Worm (Caenorhabditis elegans) whole organism, L1 larva: ENCODE measurements around the gene bath-15.
A peak's percentile ranks its signal among the peaks of the same experiment; 100 is the strongest.

Source experiments
- C34B4.2 ChIP-seq: sonication (generic microtip); optimal IDR thresholded peaks from 2 replicates; lab custom pipeline; 2017; ENCODE audit warnings: mild to moderate bottlenecking, missing genetic modification characterization, missing compliant biosample characterization
- Y116A8C.19 ChIP-seq: sonication (generic microtip); optimal IDR thresholded peaks from 2 replicates; lab custom pipeline; 2016; ENCODE audit warnings: missing compliant biosample characterization, missing genetic modification characterization, borderline replicate concordance
- aly-2 ChIP-seq: fragments of 150-350 bp; optimal IDR thresholded peaks from 2 replicates; lab custom pipeline; 2014; ENCODE audit warnings: missing biosample characterization, missing genetic modification characterization
- blmp-1 ChIP-seq: fragments of 150-350 bp; optimal IDR thresholded peaks from 2 replicates; lab custom pipeline; 2014; ENCODE audit warnings: missing biosample characterization, missing genetic modification characterization
- ceh-63 ChIP-seq: fragments of 200-800 bp; sonication (Bioruptor generic); optimal IDR thresholded peaks from 2 replicates; lab custom pipeline; 2018; ENCODE audit warnings: mild to moderate bottlenecking, missing genetic modification characterization, missing compliant biosample characterization
- ceh-82 ChIP-seq, 3 experiments: fragments of 150-350 bp in 1 of 3; sonication (generic microtip) in 2 of 3; optimal IDR thresholded peaks; 2 replicates each; lab custom pipeline; 2014 to 2017; ENCODE audit warnings: missing biosample characterization in 3 of 3, missing genetic modification characterization in 3 of 3
- dpl-1 ChIP-seq, 3 experiments: fragments of 150-350 bp in 2 of 3; sonication (generic microtip) in 1 of 3; optimal IDR thresholded peaks; 2 replicates each; lab custom pipeline; 2014 to 2017; ENCODE audit warnings: missing biosample characterization in 3 of 3, missing genetic modification characterization in 3 of 3, missing genetic modification reagents in 3 of 3
- egl-13 ChIP-seq: sonication (generic microtip); optimal IDR thresholded peaks from 2 replicates; lab custom pipeline; 2016; ENCODE audit warnings: missing genotype, missing genetic modification reagents, missing genetic modification characterization, missing compliant biosample characterization
- ets-5 ChIP-seq: fragments of 200-800 bp; sonication (Bioruptor generic); IDR thresholded peaks from 2 replicates; pipeline ENCODE4 v1.3.6; 2022; ENCODE audit warnings: missing genetic modification characterization, missing compliant biosample characterization
- grh-1 ChIP-seq: fragments of 200-800 bp; sonication (Bioruptor generic); IDR thresholded peaks from 2 replicates; pipeline ENCODE4 v1.3.6; 2022; ENCODE audit warnings: missing genetic modification reagents, missing genetic modification characterization, missing compliant biosample characterization
- hlh-17 ChIP-seq: fragments of 200-800 bp; sonication (Bioruptor generic); optimal IDR thresholded peaks from 2 replicates; lab custom pipeline; 2018; ENCODE audit warnings: missing genetic modification characterization, mild to moderate bottlenecking, missing compliant biosample characterization, moderate library complexity, borderline replicate concordance
- hlh-4 ChIP-seq: sonication (generic microtip); optimal IDR thresholded peaks from 2 replicates; lab custom pipeline; 2016; ENCODE audit warnings: mild to moderate bottlenecking, missing genetic modification characterization, missing compliant biosample characterization
- hpl-2 ChIP-seq: fragments of 150-350 bp; optimal IDR thresholded peaks from 2 replicates; lab custom pipeline; 2014; ENCODE audit warnings: missing biosample characterization, missing genetic modification reagents, missing genetic modification characterization
- jun-1 ChIP-seq: fragments of 150-350 bp; optimal IDR thresholded peaks from 2 replicates; lab custom pipeline; 2014; ENCODE audit warnings: missing biosample characterization, missing genetic modification reagents, missing genetic modification characterization
- lin-14 ChIP-seq: fragments of 200-800 bp; sonication (Bioruptor generic); optimal IDR thresholded peaks from 2 replicates; lab custom pipeline; 2018; ENCODE audit warnings: mild to moderate bottlenecking, missing genetic modification characterization, moderate library complexity, missing compliant biosample characterization
- lin-15B ChIP-seq: fragments of 150-350 bp; sonication (generic microtip); optimal IDR thresholded peaks from 3 replicates; lab custom pipeline; 2014; ENCODE audit warnings: missing biosample characterization, missing genetic modification characterization
- lin-39 ChIP-seq: fragments of 150-350 bp; optimal IDR thresholded peaks from 2 replicates; lab custom pipeline; 2014; ENCODE audit warnings: missing biosample characterization, missing genetic modification reagents, missing genetic modification characterization
- lsy-2 ChIP-seq, 2 experiments: fragments of 150-350 bp; optimal IDR thresholded peaks; 2 replicates each; lab custom pipeline; 2014; ENCODE audit warnings: missing biosample characterization in 2 of 2, missing genetic modification characterization in 2 of 2
- mab-9 ChIP-seq: fragments of 200-800 bp; sonication (Bioruptor generic); IDR thresholded peaks from 2 replicates; pipeline ENCODE4 v1.3.6; 2022; ENCODE audit warnings: missing genetic modification reagents, missing genetic modification characterization, missing compliant biosample characterization
- mdl-1 ChIP-seq, 2 experiments: fragments of 150-350 bp; optimal IDR thresholded peaks; 2 replicates each; lab custom pipeline; 2014 to 2017; ENCODE audit warnings: missing biosample characterization in 2 of 2, missing genetic modification characterization in 2 of 2, inconsistent platforms in 1 of 2
- mef-2 ChIP-seq: fragments of 150-350 bp; optimal IDR thresholded peaks from 2 replicates; lab custom pipeline; 2014; ENCODE audit warnings: missing biosample characterization, missing genetic modification characterization
- nhr-237 ChIP-seq: fragments of 150-350 bp; optimal IDR thresholded peaks from 2 replicates; lab custom pipeline; 2014; ENCODE audit warnings: missing biosample characterization, missing genetic modification characterization
- nhr-47 ChIP-seq: sonication (generic microtip); optimal IDR thresholded peaks from 2 replicates; lab custom pipeline; 2016; ENCODE audit warnings: mild to moderate bottlenecking, missing genetic modification characterization, moderate library complexity, missing compliant biosample characterization
- nhr-71 ChIP-seq: sonication (generic microtip); optimal IDR thresholded peaks from 2 replicates; lab custom pipeline; 2016; ENCODE audit warnings: mild to moderate bottlenecking, missing genetic modification characterization, moderate library complexity, missing compliant biosample characterization
- nhr-76 ChIP-seq: sonication (generic microtip); optimal IDR thresholded peaks from 2 replicates; lab custom pipeline; 2017; ENCODE audit warnings: missing biosample characterization, missing genetic modification characterization
- nhr-84 ChIP-seq: sonication (generic microtip); optimal IDR thresholded peaks from 2 replicates; lab custom pipeline; 2017; ENCODE audit warnings: missing biosample characterization, missing genetic modification characterization
- nhr-85 ChIP-seq: sonication (generic microtip); peaks from one replicate; lab custom pipeline; 2016; ENCODE audit warnings: missing genetic modification characterization, inconsistent platforms, missing compliant biosample characterization
- pag-3 ChIP-seq: sonication (generic microtip); optimal IDR thresholded peaks from 2 replicates; lab custom pipeline; 2017; ENCODE audit warnings: missing genetic modification characterization, mild to moderate bottlenecking, missing compliant biosample characterization, antibody characterized with exemption, borderline replicate concordance; ENCODE audit not compliant: insufficient read depth
- pqm-1 ChIP-seq: sonication (generic microtip); optimal IDR thresholded peaks from 3 replicates; lab custom pipeline; 2017; ENCODE audit warnings: missing biosample characterization, missing genetic modification characterization
- rnt-1 ChIP-seq: sonication (generic microtip); optimal IDR thresholded peaks from 2 replicates; lab custom pipeline; 2016; ENCODE audit warnings: mild to moderate bottlenecking, missing genetic modification characterization, moderate library complexity, missing compliant biosample characterization
- skn-1 ChIP-seq: fragments of 150-350 bp; optimal IDR thresholded peaks from 2 replicates; lab custom pipeline; 2014; ENCODE audit warnings: missing biosample characterization, missing genetic modification characterization
- sox-4 ChIP-seq: sonication (generic microtip); optimal IDR thresholded peaks from 2 replicates; lab custom pipeline; 2016; ENCODE audit warnings: missing genetic modification characterization, missing compliant biosample characterization
- swsn-7 ChIP-seq: sonication (generic microtip); optimal IDR thresholded peaks from 2 replicates; lab custom pipeline; 2016; ENCODE audit warnings: missing genetic modification characterization, missing compliant biosample characterization
- unc-130 ChIP-seq: fragments of 150-350 bp; optimal IDR thresholded peaks from 2 replicates; lab custom pipeline; 2017; ENCODE audit warnings: missing biosample characterization, missing genetic modification characterization, inconsistent platforms
- xbp-1 ChIP-seq: sonication (generic microtip); optimal IDR thresholded peaks from 2 replicates; lab custom pipeline; 2016; ENCODE audit warnings: missing genetic modification characterization, missing compliant biosample characterization
- zag-1 ChIP-seq: fragments of 150-350 bp; optimal IDR thresholded peaks from 2 replicates; lab custom pipeline; 2014; ENCODE audit warnings: missing biosample characterization, missing genetic modification characterization
- ztf-11 ChIP-seq, 2 experiments: sonication (generic microtip); optimal IDR thresholded peaks; 2 replicates each; lab custom pipeline; 2016 to 2017; ENCODE audit warnings: missing genetic modification characterization in 2 of 2, missing biosample characterization in 1 of 2, missing compliant biosample characterization in 1 of 2
- ztf-4 ChIP-seq: fragments of 150-350 bp; optimal IDR thresholded peaks from 2 replicates; lab custom pipeline; 2014; ENCODE audit warnings: missing biosample characterization, missing genetic modification characterization

Gene bath-15

DNA sequence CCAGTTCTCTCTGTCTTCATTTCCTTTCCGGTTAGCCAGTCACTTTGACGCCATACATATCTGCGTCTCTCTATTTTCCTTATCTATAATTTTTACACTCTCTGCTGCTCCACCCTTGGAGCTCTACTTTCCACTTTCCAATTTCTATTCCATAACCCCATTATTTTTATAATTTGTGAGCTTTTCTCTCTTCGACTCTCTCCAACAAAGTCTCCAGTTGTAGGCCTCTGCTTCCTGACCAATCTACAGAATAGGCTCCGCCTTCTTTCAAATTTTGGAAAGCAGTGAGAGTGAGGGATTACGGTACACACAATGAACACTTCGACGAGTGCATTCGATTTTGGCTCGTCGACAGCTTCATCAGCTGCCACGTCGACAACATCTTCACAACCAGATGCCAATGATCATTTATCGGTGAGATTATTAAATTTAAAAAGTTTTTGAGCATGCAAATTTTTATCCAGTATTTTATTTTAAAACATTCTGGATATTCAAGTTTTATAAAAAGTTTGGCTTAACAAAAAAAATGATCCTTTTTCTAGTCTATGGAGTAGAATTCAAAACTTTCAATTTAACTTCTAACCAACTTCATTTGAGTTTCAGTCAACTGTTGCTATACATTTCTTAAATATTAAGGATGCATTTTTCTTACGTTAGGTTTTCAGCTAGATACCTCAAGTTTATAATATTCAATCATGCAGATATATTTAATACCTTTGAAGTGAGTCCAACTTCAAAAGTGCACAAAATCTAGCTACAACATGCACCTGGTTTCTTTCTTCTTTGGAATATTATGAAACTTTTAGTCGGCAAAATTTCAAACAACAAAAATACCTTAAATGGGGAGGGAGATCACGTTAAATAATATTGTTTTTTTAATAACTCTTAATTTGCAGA lies 38.6 kb upstream of the bath-15 start, which contains the start of gene egl-5:
TSS of gene egl-5 (plus strand) at position 216 of the 897 bp plus-strand sequence.
- TF ChIP-seq ztf-11 (tag; optimal IDR thresholded peaks at IDR 0.05; lab: Kevin White, UChicago) (no peak), ztf-4 (tag; lab: Kevin White, UChicago) (no peak), hpl-2 (GFP tag; lab: Kevin White, UChicago) (no peak), egl-13 (tag; lab: Kevin White, UChicago) (no peak), nhr-85 (tag; lab: Kevin White, UChicago) (peak; percentile 31), unc-130 (tag; lab: Kevin White, UChicago) (no peak), ets-5 (no peak), lsy-2 (tag; optimal IDR thresholded peaks at IDR 0.05; lab: Kevin White, UChicago) (peak in 1 of 2 experiments; percentile 20), Y116A8C.19 (tag; lab: Kevin White, UChicago) (no peak), mef-2 (tag; lab: Kevin White, UChicago) (no peak), dpl-1 (GFP tag; optimal IDR thresholded peaks at IDR 0.05; lab: Kevin White, UChicago) (peak in 1 of 3 experiments; percentile 99), nhr-84 (tag; lab: Kevin White, UChicago) (no peak), mab-9 (GFP tag; lab: Robert Waterston, UW) (no peak), pag-3 (no peak), ceh-82 (tag; optimal IDR thresholded peaks at IDR 0.05; lab: Kevin White, UChicago) (no peak), sox-4 (tag; lab: Kevin White, UChicago) (no peak)
- TF ChIP-seq, all 84 proteins: peak for 3

- TF ChIP-seq rnt-1 (tag; lab: Kevin White, UChicago) (peak; percentile 30), lin-14 (GFP tag; lab: Kevin White, UChicago) (peak; percentile 25), C34B4.2 (tag; lab: Kevin White, UChicago) (no peak), mdl-1 (tag; optimal IDR thresholded peaks at IDR 0.05; lab: Kevin White, UChicago) (no peak), nhr-85 (tag; lab: Kevin White, UChicago) (peak; percentile 56), swsn-7 (tag; lab: Kevin White, UChicago) (no peak)
These were observed 36.5 kb upstream of the bath-15 start for ce11 chrIII:7812208-7812880.

- TF ChIP-seq pqm-1 (no peak), nhr-237 (tag; lab: Kevin White, UChicago) (no peak), aly-2 (tag; lab: Kevin White, UChicago) (no peak)
These were observed 33.2 kb upstream of the bath-15 start for ce11 chrIII:7809033-7809432.

ce11 chrIII:7806947-7807346 lies 31.1 kb upstream of the bath-15 start:
- TF ChIP-seq rnt-1 (tag; lab: Kevin White, UChicago), result peak; percentile 39
- TF ChIP-seq xbp-1, result no peak
- TF ChIP-seq lin-15B (tag; lab: Kevin White, UChicago), result no peak

- TF ChIP-seq C34B4.2 (tag; lab: Kevin White, UChicago), result no peak
- no peak for TF ChIP-seq nhr-71 (tag; lab: Kevin White, UChicago)
- no peak for TF ChIP-seq skn-1
- TF ChIP-seq grh-1 (GFP tag; lab: Robert Waterston, UW), result no peak
- TF ChIP-seq nhr-76 (tag; lab: Kevin White, UChicago), result no peak
- TF ChIP-seq nhr-47 (tag; lab: Kevin White, UChicago), result no peak
- no peak for TF ChIP-seq hlh-17 (GFP tag; lab: Kevin White, UChicago)
- no peak for TF ChIP-seq zag-1 (tag; lab: Kevin White, UChicago)
- no peak for TF ChIP-seq nhr-85 (tag; lab: Kevin White, UChicago)
- TF ChIP-seq jun-1 (tag; lab: Kevin White, UChicago), result no peak
- TF ChIP-seq blmp-1 (tag; lab: Kevin White, UChicago), result no peak
- TF ChIP-seq hlh-4 (tag; lab: Kevin White, UChicago), result no peak
- no peak for TF ChIP-seq swsn-7 (tag; lab: Kevin White, UChicago)
- no peak for TF ChIP-seq lin-39 (tag; lab: Kevin White, UChicago)
- TF ChIP-seq mef-2 (tag; lab: Kevin White, UChicago), result no peak
- TF ChIP-seq ceh-63 (GFP tag; lab: Kevin White, UChicago), result no peak
These were observed 29.4 kb upstream of the bath-15 start for ce11 chrIII:7805253-7805652.
